Worm (Caenorhabditis elegans) whole organism, L2 larva: ENCODE measurements around the gene pph-6.

Experiments
- mab-5 ChIP-seq: fragments of 150-350 bp; optimal IDR thresholded peaks from 2 replicates; lab custom pipeline; 2014; ENCODE audit warnings: missing biosample characterization, missing genetic modification characterization
- nhr-11 ChIP-seq: fragments of 150-350 bp; optimal IDR thresholded peaks from 2 replicates; lab custom pipeline; 2014; ENCODE audit warnings: missing biosample characterization, missing genetic modification characterization
- nhr-23 ChIP-seq: fragments of 150-350 bp; optimal IDR thresholded peaks from 2 replicates; lab custom pipeline; 2014; ENCODE audit warnings: missing biosample characterization, missing genetic modification reagents, missing genetic modification characterization
- nhr-25 ChIP-seq: fragments of 150-350 bp; sonication (generic microtip); optimal IDR thresholded peaks from 3 replicates; lab custom pipeline; 2014; ENCODE audit warnings: missing biosample characterization, missing genetic modification characterization
- nhr-6 ChIP-seq: fragments of 150-350 bp; optimal IDR thresholded peaks from 2 replicates; lab custom pipeline; 2014; ENCODE audit warnings: missing biosample characterization, missing genetic modification characterization

ce11 chrIII:3423924-3424323 is 37.6 kb upstream of the pph-6 start:
- no peak for TF ChIP-seq nhr-6 (tag; lab: Kevin White, UChicago)
- no peak for TF ChIP-seq nhr-25
- TF ChIP-seq nhr-23 (tag; lab: Kevin White, UChicago): no peak
- TF ChIP-seq mab-5: no peak
- TF ChIP-seq nhr-11: no peak
